Fruit fly (Drosophila melanogaster): ENCODE data around the gene CG34367.

CG34367 gene

DNA sequence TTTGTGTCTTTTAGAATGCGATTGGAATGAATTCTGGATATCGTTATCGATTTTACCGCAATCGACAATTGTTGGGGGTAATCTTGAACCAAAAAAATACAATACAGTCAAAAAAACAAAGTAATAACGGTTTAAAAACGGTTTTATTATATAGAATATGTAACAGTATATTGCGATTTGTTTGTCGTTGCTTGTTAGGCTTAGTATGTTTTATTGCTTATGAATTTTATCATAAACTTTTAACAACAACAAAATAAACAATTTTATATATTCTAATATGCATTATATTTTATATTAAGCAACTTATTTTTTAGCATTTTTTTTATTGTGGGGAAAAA, 53.9 kb downstream of the CG34367 start, which contains the start of gene CYLD (continued):
- TF ChIP-seq pros (GFP tag; optimal IDR thresholded peaks at IDR 0.05) (no peak), oc (tag; optimal IDR thresholded peaks at IDR 0.05) (no peak), Opbp (GFP tag; IDR thresholded peaks at IDR 0.05; ENCODE audit: partially characterized antibody) (no peak), CG7556 (GFP tag; optimal IDR thresholded peaks at IDR 0.05) (peak; percentile 72), odd (GFP tag; optimal IDR thresholded peaks at IDR 0.05) (peak; percentile 70), slou (GFP tag; optimal IDR thresholded peaks at IDR 0.05) (peak; percentile 73), Deaf1 (tag; optimal IDR thresholded peaks at IDR 0.05) (no peak), sisA (GFP tag; IDR thresholded peaks at IDR 0.05) (no peak), dpn (GFP tag; optimal IDR thresholded peaks at IDR 0.05) (peak; percentile 24 to 73), chm (GFP tag; IDR thresholded peaks at IDR 0.05) (no peak), CG1603 (tag; optimal IDR thresholded peaks at IDR 0.05) (peak; percentile 76), Six4 (GFP tag; optimal IDR thresholded peaks at IDR 0.05) (peak; percentile 63), CG18476 (GFP tag; optimal IDR thresholded peaks at IDR 0.05) (peak; percentile 32), CG7839 (tag; optimal IDR thresholded peaks at IDR 0.05) (peak; percentile 80), CTCF (GFP tag; optimal IDR thresholded peaks at IDR 0.05) (no peak), CG2129 (GFP tag; IDR thresholded peaks at IDR 0.05; ENCODE audit: partially characterized antibody) (no peak), en (GFP tag; optimal IDR thresholded peaks at IDR 0.05) (no peak), Lim3 (GFP tag; IDR thresholded peaks at IDR 0.05) (no peak), B-H2 (GFP tag; optimal IDR thresholded peaks at IDR 0.05) (peak; percentile 14), gt (GFP tag; IDR thresholded peaks at IDR 0.05) (no peak), Elba2 (GFP tag; optimal IDR thresholded peaks at IDR 0.05) (no peak), dmrt99B (tag; optimal IDR thresholded peaks at IDR 0.05) (peak; percentile 72), scrt (GFP tag; optimal IDR thresholded peaks at IDR 0.05) (no peak), vvl (GFP tag; IDR thresholded peaks at IDR 0.05) (peak; percentile 87), CG15479 (GFP tag; optimal IDR thresholded peaks at IDR 0.05) (no peak), CG10543 (GFP tag; optimal IDR thresholded peaks at IDR 0.05) (no peak), Scr (GFP tag; IDR thresholded peaks at IDR 0.05; ENCODE audit: partially characterized antibody) (no peak; the same call in 1 of the 2 replicates), cg (GFP tag; optimal IDR thresholded peaks at IDR 0.05) (no peak), hb (GFP tag; IDR thresholded peaks at IDR 0.05; ENCODE audit: partially characterized antibody) (no peak), tna (GFP tag; IDR thresholded peaks at IDR 0.05; ENCODE audit: partially characterized antibody) (no peak), sr (GFP tag; IDR thresholded peaks at IDR 0.05) (no peak), Dip2 (GFP tag; IDR thresholded peaks at IDR 0.05) (no peak), CG10321 (GFP tag; IDR thresholded peaks at IDR 0.05) (no peak), ken (GFP tag; IDR thresholded peaks at IDR 0.05) (no peak; the same call in 2 of the 3 replicates), lilli (GFP tag; optimal IDR thresholded peaks at IDR 0.05) (peak; percentile 53), repo (GFP tag; optimal IDR thresholded peaks at IDR 0.05) (no peak), Fer1 (GFP tag; optimal IDR thresholded peaks at IDR 0.05) (peak; percentile 67), CG3995 (GFP tag; optimal IDR thresholded peaks at IDR 0.05) (no peak), shn (GFP tag; optimal IDR thresholded peaks at IDR 0.05) (no peak), Chrac-16 (GFP tag; optimal IDR thresholded peaks at IDR 0.05) (peak; percentile 60), gem (tag; optimal IDR thresholded peaks at IDR 0.05) (peak; percentile 89), MTF-1 (GFP tag; optimal IDR thresholded peaks at IDR 0.05; ENCODE audit: borderline replicate concordance) (no peak), CG31388 (GFP tag; optimal IDR thresholded peaks at IDR 0.05) (peak; percentile 19), unc-4 (GFP tag; IDR thresholded peaks at IDR 0.05; ENCODE audit: partially characterized antibody) (no peak; the same call in 1 of the 2 replicates), gfzf (GFP tag; optimal IDR thresholded peaks at IDR 0.05) (peak; percentile 37), CG5953 (GFP tag; IDR thresholded peaks at IDR 0.05) (no peak), lov (optimal IDR thresholded peaks at IDR 0.05) (no peak), lov (GFP tag; IDR thresholded peaks at IDR 0.05) (no peak; the same call in 2 of the 3 replicates), CG2712 (tag; optimal IDR thresholded peaks at IDR 0.05) (peak; percentile 85), ttk (GFP tag; IDR thresholded peaks at IDR 0.05) (no peak), mld (GFP tag; IDR thresholded peaks at IDR 0.05; ENCODE audit: partially characterized antibody) (no peak), sug (tag; optimal IDR thresholded peaks at IDR 0.05) (peak; percentile 49)

Data from whole organism, embryonic.